Fruit fly (Drosophila melanogaster) whole organism, embryonic: ENCODE results near the gene CG43367.

Experiments
- BEAF-32 ChIP-seq: fragments of 200-800 bp; sonication (Bioruptor generic); optimal IDR thresholded peaks from 3 replicates; lab custom pipeline; 2017; ENCODE audit warnings: missing biosample characterization, missing genetic modification characterization, mild to moderate bottlenecking, moderate library complexity, missing genetic modification reagents
- BtbVII ChIP-seq: fragments of 200-800 bp; sonication (Bioruptor generic); optimal IDR thresholded peaks from 3 replicates; lab custom pipeline; 2017; ENCODE audit warnings: missing biosample characterization, mild to moderate bottlenecking, missing genetic modification characterization
- CG11085 ChIP-seq: fragments of 200-800 bp; sonication (Bioruptor generic); IDR thresholded peaks from 2 replicates; pipeline ENCODE4 v1.3.6; 2022; ENCODE audit warnings: missing biosample characterization, missing genetic modification characterization
- CG11696 ChIP-seq: fragments of 200-800 bp; sonication (Bioruptor generic); IDR thresholded peaks from 2 replicates; pipeline ENCODE4 v1.3.6; 2022; ENCODE audit warnings: missing biosample characterization, missing genetic modification characterization
- CG13287 ChIP-seq: fragments of 200-800 bp; sonication (Bioruptor generic); IDR thresholded peaks from 2 replicates; pipeline ENCODE4 v1.3.6; 2022; ENCODE audit warnings: missing biosample characterization, missing genetic modification characterization; ENCODE audit not compliant: partially characterized antibody
- CG13624 ChIP-seq: fragments of 200-800 bp; sonication (Bioruptor generic); optimal IDR thresholded peaks from 2 replicates; lab custom pipeline; 2016; ENCODE audit warnings: missing biosample characterization, missing genetic modification characterization
- CG15073 ChIP-seq: fragments of 200-800 bp; sonication (Bioruptor generic); optimal IDR thresholded peaks from 2 replicates; lab custom pipeline; 2016; ENCODE audit warnings: missing biosample characterization, missing genetic modification characterization
- CG1602 ChIP-seq: fragments of 200-800 bp; sonication (Bioruptor generic); optimal IDR thresholded peaks from 3 replicates; lab custom pipeline; 2016; ENCODE audit warnings: missing biosample characterization, missing genetic modification characterization
- CG16815 ChIP-seq: fragments of 200-800 bp; sonication (Bioruptor generic); optimal IDR thresholded peaks from 3 replicates; lab custom pipeline; 2017; ENCODE audit warnings: missing biosample characterization, mild to moderate bottlenecking, missing genetic modification characterization
- CG17385 ChIP-seq: fragments of 200-800 bp; sonication (Bioruptor generic); optimal IDR thresholded peaks from 3 replicates; lab custom pipeline; 2018; ENCODE audit warnings: missing biosample characterization, mild to moderate bottlenecking, missing genetic modification characterization
- CG30403 ChIP-seq: fragments of 200-800 bp; sonication (Bioruptor generic); optimal IDR thresholded peaks from 3 replicates; lab custom pipeline; 2016; ENCODE audit warnings: missing biosample characterization, missing genetic modification characterization
- CG31388 ChIP-seq: fragments of 200-800 bp; sonication (Bioruptor generic); optimal IDR thresholded peaks from 2 replicates; lab custom pipeline; 2016; ENCODE audit warnings: missing biosample characterization, missing genetic modification characterization
- CG3163 ChIP-seq: fragments of 200-800 bp; sonication (Bioruptor generic); optimal IDR thresholded peaks from 3 replicates; lab custom pipeline; 2016; ENCODE audit warnings: missing biosample characterization, missing genetic modification characterization
- CG34422 ChIP-seq: fragments of 200-800 bp; sonication (Bioruptor generic); IDR thresholded peaks from 3 replicates; pipeline ENCODE4 v1.3.6; 2022; ENCODE audit warnings: missing biosample characterization, missing genetic modification characterization
- CG4424 ChIP-seq: fragments of 200-800 bp; sonication (Bioruptor generic); optimal IDR thresholded peaks from 3 replicates; lab custom pipeline; 2016; ENCODE audit warnings: missing biosample characterization, missing genetic modification characterization
- CG4617 ChIP-seq: fragments of 200-800 bp; sonication (Bioruptor generic); optimal IDR thresholded peaks from 3 replicates; lab custom pipeline; 2016; ENCODE audit warnings: missing biosample characterization, missing genetic modification characterization, borderline replicate concordance
- CG5245 ChIP-seq: fragments of 200-800 bp; sonication (Bioruptor generic); optimal IDR thresholded peaks from 3 replicates; lab custom pipeline; 2016; ENCODE audit warnings: missing biosample characterization, missing genetic modification characterization
- CG6791 ChIP-seq: fragments of 200-800 bp; sonication (Bioruptor generic); IDR thresholded peaks from 3 replicates; pipeline ENCODE4 v1.3.6; 2022; ENCODE audit warnings: missing biosample characterization, missing genetic modification characterization; ENCODE audit not compliant: partially characterized antibody
- CG7372 ChIP-seq: fragments of 200-800 bp; sonication (Bioruptor generic); IDR thresholded peaks from 2 replicates; pipeline ENCODE4 v1.3.6; 2022; ENCODE audit warnings: missing biosample characterization, missing genetic modification characterization
- CG8765 ChIP-seq: fragments of 200-800 bp; sonication (Bioruptor generic); IDR thresholded peaks from 2 replicates; pipeline ENCODE4 v1.3.6; 2022; ENCODE audit warnings: missing biosample characterization, missing genetic modification characterization
- CG8924 ChIP-seq: fragments of 200-800 bp; optimal IDR thresholded peaks from 3 replicates; lab custom pipeline; 2019; ENCODE audit warnings: missing biosample characterization, mild to moderate bottlenecking, missing genetic modification characterization, moderate library complexity
- CG9727 ChIP-seq: fragments of 200-800 bp; sonication (Bioruptor generic); optimal IDR thresholded peaks from 3 replicates; lab custom pipeline; 2017; ENCODE audit warnings: missing biosample characterization, mild to moderate bottlenecking, missing genetic modification characterization
- Chrac-16 ChIP-seq: fragments of 200-800 bp; sonication (Bioruptor generic); optimal IDR thresholded peaks from 3 replicates; lab custom pipeline; 2016; ENCODE audit warnings: missing biosample characterization, missing genetic modification characterization
- D19A ChIP-seq: fragments of 200-800 bp; optimal IDR thresholded peaks from 3 replicates; lab custom pipeline; 2019; ENCODE audit warnings: missing biosample characterization, mild to moderate bottlenecking, missing genetic modification characterization, moderate library complexity
- Elba2 ChIP-seq: fragments of 200-800 bp; sonication (Bioruptor generic); optimal IDR thresholded peaks from 3 replicates; lab custom pipeline; 2016; ENCODE audit warnings: missing biosample characterization, missing genetic modification characterization
- Jarid2 ChIP-seq: fragments of 200-800 bp; sonication (Bioruptor generic); optimal IDR thresholded peaks from 3 replicates; lab custom pipeline; 2017; ENCODE audit warnings: mild to moderate bottlenecking, missing biosample characterization, missing genetic modification reagents, missing genetic modification characterization
- Lhr ChIP-seq: fragments of 200-800 bp; sonication (Bioruptor generic); optimal IDR thresholded peaks from 3 replicates; lab custom pipeline; 2017; ENCODE audit warnings: mild to moderate bottlenecking, missing biosample characterization, missing genetic modification reagents, missing genetic modification characterization
- NK7.1 ChIP-seq: fragments of 200-800 bp; sonication (Bioruptor generic); optimal IDR thresholded peaks from 3 replicates; lab custom pipeline; 2016; ENCODE audit warnings: missing biosample characterization, missing genetic modification characterization
- Oaz ChIP-seq: fragments of 200-800 bp; sonication (Bioruptor generic); IDR thresholded peaks from 2 replicates; pipeline ENCODE4 v1.3.6; 2022; ENCODE audit warnings: missing biosample characterization, missing genetic modification characterization
- Optix ChIP-seq: fragments of 200-800 bp; sonication (Bioruptor generic); IDR thresholded peaks from 3 replicates; pipeline ENCODE4 v1.3.6; 2022; ENCODE audit warnings: missing biosample characterization, missing genetic modification characterization
- Ravus ChIP-seq: fragments of 200-800 bp; sonication (Bioruptor generic); IDR thresholded peaks from 2 replicates; pipeline ENCODE4 v1.3.6; 2022; ENCODE audit warnings: missing biosample characterization, missing genetic modification characterization
- Scr ChIP-seq: fragments of 200-800 bp; sonication (Bioruptor generic); IDR thresholded peaks from 2 replicates; pipeline ENCODE4 v1.3.6; 2022; ENCODE audit warnings: missing biosample characterization, missing genetic modification characterization; ENCODE audit not compliant: partially characterized antibody
- Side ChIP-seq: fragments of 200-800 bp; sonication (Bioruptor generic); optimal IDR thresholded peaks from 2 replicates; lab custom pipeline; 2016; ENCODE audit warnings: missing biosample characterization, missing genetic modification characterization
- Tbp ChIP-seq: fragments of >200 bp; optimal IDR thresholded peaks from 2 replicates; lab custom pipeline; 2018; ENCODE audit warnings: missing biosample characterization, missing genetic modification characterization
- bowl ChIP-seq: fragments of 200-800 bp; sonication (Bioruptor generic); IDR thresholded peaks from 2 replicates; pipeline ENCODE4 v1.3.6; 2022; ENCODE audit warnings: missing biosample characterization, missing genetic modification characterization
- ci ChIP-seq: fragments of 200-800 bp; sonication (Bioruptor generic); IDR thresholded peaks from 3 replicates; pipeline ENCODE4 v1.3.6; 2022; ENCODE audit warnings: missing biosample characterization, missing genetic modification characterization
- disco-r ChIP-seq: fragments of 200-800 bp; sonication (Bioruptor generic); optimal IDR thresholded peaks from 2 replicates; lab custom pipeline; 2016; ENCODE audit warnings: missing biosample characterization, missing genetic modification characterization
- gcm2 ChIP-seq: fragments of 200-800 bp; sonication (Bioruptor generic); optimal IDR thresholded peaks from 2 replicates; lab custom pipeline; 2016; ENCODE audit warnings: missing biosample characterization, missing genetic modification characterization
- h ChIP-seq: fragments of >200 bp; optimal IDR thresholded peaks from 2 replicates; lab custom pipeline; 2017
- hb ChIP-seq: fragments of 200-800 bp; sonication (Bioruptor generic); IDR thresholded peaks from 3 replicates; pipeline ENCODE4 v1.3.6; 2022; ENCODE audit warnings: missing biosample characterization, missing genetic modification characterization; ENCODE audit not compliant: partially characterized antibody
- hbn ChIP-seq: fragments of 200-800 bp; sonication (Bioruptor generic); IDR thresholded peaks from 2 replicates; pipeline ENCODE4 v1.3.6; 2022; ENCODE audit warnings: missing biosample characterization, missing genetic modification characterization; ENCODE audit not compliant: partially characterized antibody
- kay ChIP-seq: fragments of 200-800 bp; sonication (Bioruptor generic); optimal IDR thresholded peaks from 2 replicates; lab custom pipeline; 2016; ENCODE audit warnings: missing biosample characterization, missing genetic modification characterization
- lbe ChIP-seq: fragments of 200-800 bp; sonication (Bioruptor generic); optimal IDR thresholded peaks from 2 replicates; lab custom pipeline; 2016; ENCODE audit warnings: missing biosample characterization, mild to moderate bottlenecking, missing genetic modification characterization
- nau ChIP-seq: fragments of 200-800 bp; sonication (Bioruptor generic); optimal IDR thresholded peaks from 3 replicates; lab custom pipeline; 2017; ENCODE audit warnings: missing biosample characterization, mild to moderate bottlenecking, missing genetic modification characterization, missing genetic modification reagents
- nmo ChIP-seq: fragments of 200-800 bp; sonication (Bioruptor generic); optimal IDR thresholded peaks from 2 replicates; lab custom pipeline; 2018; ENCODE audit warnings: missing biosample characterization, mild to moderate bottlenecking, missing genetic modification characterization, moderate library complexity
- org-1 ChIP-seq: fragments of 200-800 bp; sonication (Bioruptor generic); optimal IDR thresholded peaks from 2 replicates; lab custom pipeline; 2017; ENCODE audit warnings: missing biosample characterization, missing genetic modification characterization
- ro ChIP-seq: fragments of 200-800 bp; sonication (Bioruptor generic); IDR thresholded peaks from 2 replicates; pipeline ENCODE4 v1.3.6; 2022; ENCODE audit warnings: missing biosample characterization, missing genetic modification characterization
- so ChIP-seq: fragments of 200-800 bp; sonication (Bioruptor generic); IDR thresholded peaks from 3 replicates; pipeline ENCODE4 v1.3.6; 2022; ENCODE audit warnings: missing biosample characterization, missing genetic modification characterization
- stwl ChIP-seq: fragments of 200-800 bp; sonication (Bioruptor generic); optimal IDR thresholded peaks from 3 replicates; lab custom pipeline; 2018; ENCODE audit warnings: missing biosample characterization, mild to moderate bottlenecking, missing genetic modification characterization, moderate library complexity
- tll ChIP-seq, 2 experiments: fragments of 200-800 bp in 1 of 2; fragments of >200 bp in 1 of 2; sonication (Bioruptor generic) in 1 of 2; optimal IDR thresholded peaks; 2 replicates each; lab custom pipeline; 2017 to 2019; ENCODE audit warnings: missing biosample characterization in 2 of 2, missing genetic modification characterization in 2 of 2, mild to moderate bottlenecking in 1 of 2, moderate library complexity in 1 of 2
- zen ChIP-seq: fragments of 200-800 bp; sonication (Bioruptor generic); optimal IDR thresholded peaks from 3 replicates; lab custom pipeline; 2018; ENCODE audit warnings: missing biosample characterization, mild to moderate bottlenecking, missing genetic modification characterization, moderate library complexity

The CG43367 gene

dm6 chr3L:4254301-4254834 is 60.6 kb downstream of the CG43367 start, which contains the start of the genes ago and CG1265 (continued):
- peak; percentile 53 for TF ChIP-seq CG9727
- peak; percentile 12 for TF ChIP-seq zen (tag; lab: Kevin White, UChicago)
- 0 out of 2 replicates have a peak, but pooled peaks have one; percentile 6 for TF ChIP-seq CG11085 (GFP tag; lab: Robert Waterston, UW)
- no peak for TF ChIP-seq hbn (GFP tag; lab: Robert Waterston, UW)
- no peak for TF ChIP-seq BtbVII (GFP tag; lab: Kevin White, UChicago)
- TF ChIP-seq NK7.1 (GFP tag; lab: Kevin White, UChicago): no peak
- TF ChIP-seq CG13287: no peak
- TF ChIP-seq so: no peak
- TF ChIP-seq Chrac-16 (GFP tag; lab: Kevin White, UChicago): peak; percentile 32
- no peak for TF ChIP-seq lbe (GFP tag; lab: Kevin White, UChicago)
- no peak for TF ChIP-seq ro
- TF ChIP-seq CG7372 (GFP tag; lab: Robert Waterston, UW): peak; percentile 46
- no peak for TF ChIP-seq h (lab: Kevin White, UChicago)
- TF ChIP-seq nau (GFP tag; lab: Kevin White, UChicago): no peak
- no peak for TF ChIP-seq CG31388
- TF ChIP-seq Jarid2 (GFP tag; lab: Kevin White, UChicago): no peak
- peak; percentile 54 for TF ChIP-seq Scr
- TF ChIP-seq Elba2 (GFP tag; lab: Kevin White, UChicago): no peak
- no peak for TF ChIP-seq disco-r (GFP tag; lab: Kevin White, UChicago)
- TF ChIP-seq Side (GFP tag; lab: Kevin White, UChicago): no peak
- no peak for TF ChIP-seq CG5245 (GFP tag; lab: Kevin White, UChicago)
- TF ChIP-seq Lhr (GFP tag; lab: Kevin White, UChicago): no peak
- peak; percentile 60 for TF ChIP-seq CG6791 (GFP tag; lab: Robert Waterston, UW)
- no peak for TF ChIP-seq hb (GFP tag; lab: Robert Waterston, UW)
- peak; percentile 24; the same call in 2 of the 3 replicates for TF ChIP-seq CG34422 (GFP tag; lab: Robert Waterston, UW)
- no peak for TF ChIP-seq org-1 (GFP tag; lab: Kevin White, UChicago)
- TF ChIP-seq tll (GFP tag; optimal IDR thresholded peaks at IDR 0.05; lab: Kevin White, UChicago): no peak
- no peak for TF ChIP-seq CG16815 (GFP tag; lab: Kevin White, UChicago)
- TF ChIP-seq nmo (GFP tag; lab: Kevin White, UChicago): peak; percentile 73
- TF ChIP-seq CG4424 (GFP tag; lab: Kevin White, UChicago): no peak
- no peak for TF ChIP-seq CG3163 (GFP tag; lab: Kevin White, UChicago)
- peak; percentile 64 for TF ChIP-seq CG30403
- no peak for TF ChIP-seq bowl (GFP tag; lab: Robert Waterston, UW)
- no peak for TF ChIP-seq kay (GFP tag; lab: Kevin White, UChicago)
- no peak for TF ChIP-seq CG4617
- no peak for TF ChIP-seq CG13624
- no peak for TF ChIP-seq Tbp (GFP tag; lab: Kevin White, UChicago)
- peak; percentile 58 for TF ChIP-seq CG8924 (tag; lab: Kevin White, UChicago)
- TF ChIP-seq CG15073 (GFP tag; lab: Kevin White, UChicago): no peak
- no peak for TF ChIP-seq gcm2
- TF ChIP-seq CG17385 (GFP tag; lab: Kevin White, UChicago): peak; percentile 35
- no peak for TF ChIP-seq CG11696 (GFP tag; lab: Robert Waterston, UW)
- peak; percentile 34 for TF ChIP-seq CG1602 (GFP tag; lab: Kevin White, UChicago)
- TF ChIP-seq Optix (GFP tag; lab: Robert Waterston, UW): no peak
- TF ChIP-seq D19A: peak; percentile 62
- TF ChIP-seq Oaz (GFP tag; lab: Robert Waterston, UW): 0 out of 2 replicates have a peak, but pooled peaks have one; percentile 11
- TF ChIP-seq CG8765 (GFP tag; lab: Robert Waterston, UW): no peak
- TF ChIP-seq ci: peak; percentile 6; the same call in 1 of the 3 replicates
- peak; percentile 33 for TF ChIP-seq stwl
- TF ChIP-seq Ravus (GFP tag; lab: Robert Waterston, UW): no peak
- peak; percentile 67 for TF ChIP-seq BEAF-32 (GFP tag; lab: Kevin White, UChicago)
